Fruit fly (Drosophila melanogaster) whole organism, embryonic: Measurements from ENCODE around the gene CG34180.

Experiments
- Ada2b ChIP-seq: fragments of 200-800 bp; sonication (Bioruptor generic); IDR thresholded peaks from 2 replicates; pipeline ENCODE4 v1.3.6; 2022; ENCODE audit warnings: missing biosample characterization, missing genetic modification characterization
- Bdp1 ChIP-seq: fragments of 200-800 bp; sonication (Bioruptor generic); optimal IDR thresholded peaks from 3 replicates; lab custom pipeline; 2016; ENCODE audit warnings: missing biosample characterization, missing genetic modification characterization
- CG10274 ChIP-seq: fragments of 200-800 bp; sonication (Bioruptor generic); optimal IDR thresholded peaks from 3 replicates; lab custom pipeline; 2017; ENCODE audit warnings: missing biosample characterization, mild to moderate bottlenecking, missing genetic modification characterization
- CG10543 ChIP-seq: fragments of 200-800 bp; sonication (Bioruptor generic); optimal IDR thresholded peaks from 3 replicates; lab custom pipeline; 2017; ENCODE audit warnings: missing biosample characterization, mild to moderate bottlenecking, missing genetic modification characterization, moderate library complexity
- CG12744 ChIP-seq: fragments of 200-800 bp; sonication (Bioruptor generic); optimal IDR thresholded peaks from 2 replicates; lab custom pipeline; 2016; ENCODE audit warnings: missing biosample characterization, missing genetic modification characterization
- CG1602 ChIP-seq: fragments of 200-800 bp; sonication (Bioruptor generic); optimal IDR thresholded peaks from 3 replicates; lab custom pipeline; 2016; ENCODE audit warnings: missing biosample characterization, missing genetic modification characterization
- CG16815 ChIP-seq: fragments of 200-800 bp; sonication (Bioruptor generic); optimal IDR thresholded peaks from 3 replicates; lab custom pipeline; 2017; ENCODE audit warnings: missing biosample characterization, mild to moderate bottlenecking, missing genetic modification characterization
- CG2889 ChIP-seq: fragments of 200-800 bp; sonication (Bioruptor generic); IDR thresholded peaks from 3 replicates; pipeline ENCODE4 v1.3.6; 2022; ENCODE audit warnings: missing biosample characterization, missing genetic modification characterization
- CG32772 ChIP-seq: fragments of 200-800 bp; sonication (Bioruptor generic); IDR thresholded peaks from 2 replicates; pipeline ENCODE4 v1.3.6; 2022; ENCODE audit warnings: missing biosample characterization, missing genetic modification characterization
- CG4617 ChIP-seq: fragments of 200-800 bp; sonication (Bioruptor generic); optimal IDR thresholded peaks from 3 replicates; lab custom pipeline; 2016; ENCODE audit warnings: missing biosample characterization, missing genetic modification characterization, borderline replicate concordance
- CG7786 ChIP-seq: fragments of 200-800 bp; sonication (Bioruptor generic); optimal IDR thresholded peaks from 2 replicates; lab custom pipeline; 2016; ENCODE audit warnings: missing biosample characterization, missing genetic modification characterization
- CG7928 ChIP-seq: fragments of 200-800 bp; sonication (Bioruptor generic); optimal IDR thresholded peaks from 2 replicates; lab custom pipeline; 2017; ENCODE audit warnings: missing biosample characterization, mild to moderate bottlenecking, missing genetic modification characterization
- CG7987 ChIP-seq: fragments of 200-800 bp; sonication (Bioruptor generic); optimal IDR thresholded peaks from 2 replicates; lab custom pipeline; 2018; ENCODE audit warnings: missing biosample characterization, mild to moderate bottlenecking, missing genetic modification characterization, moderate library complexity
- CG8359 ChIP-seq: fragments of 200-800 bp; sonication (Bioruptor generic); optimal IDR thresholded peaks from 2 replicates; lab custom pipeline; 2017; ENCODE audit warnings: missing biosample characterization, mild to moderate bottlenecking, missing genetic modification characterization, borderline replicate concordance
- CG9876 ChIP-seq: fragments of 200-800 bp; sonication (Bioruptor generic); optimal IDR thresholded peaks from 2 replicates; lab custom pipeline; 2016; ENCODE audit warnings: missing biosample characterization, missing genetic modification characterization
- Camta ChIP-seq: fragments of 200-800 bp; sonication (Bioruptor generic); optimal IDR thresholded peaks from 2 replicates; lab custom pipeline; 2016; ENCODE audit warnings: missing biosample characterization, missing genetic modification characterization
- Dip3 ChIP-seq: fragments of 200-800 bp; sonication (Bioruptor generic); optimal IDR thresholded peaks from 3 replicates; lab custom pipeline; 2016; ENCODE audit warnings: missing biosample characterization, missing genetic modification characterization
- Dref ChIP-seq: fragments of 200-800 bp; sonication (Bioruptor generic); IDR thresholded peaks from 2 replicates; pipeline ENCODE4 v1.3.6; 2022; ENCODE audit warnings: missing biosample characterization, missing genetic modification characterization
- Ets97D ChIP-seq: fragments of 200-800 bp; sonication (Bioruptor generic); optimal IDR thresholded peaks from 3 replicates; lab custom pipeline; 2016; ENCODE audit warnings: missing biosample characterization, missing genetic modification characterization
- HLH4C ChIP-seq: fragments of 200-800 bp; sonication (Bioruptor generic); IDR thresholded peaks from 3 replicates; pipeline ENCODE4 v1.3.6; 2022; ENCODE audit warnings: missing biosample characterization, missing genetic modification characterization; ENCODE audit not compliant: partially characterized antibody
- HLH54F ChIP-seq: fragments of 200-800 bp; sonication (Bioruptor generic); optimal IDR thresholded peaks from 3 replicates; lab custom pipeline; 2016; ENCODE audit warnings: missing biosample characterization, missing genetic modification characterization
- HLHmδ ChIP-seq: fragments of 200-800 bp; sonication (Bioruptor generic); optimal IDR thresholded peaks from 2 replicates; lab custom pipeline; 2018; ENCODE audit warnings: missing biosample characterization, mild to moderate bottlenecking, missing genetic modification characterization, moderate library complexity
- Med ChIP-seq: fragments of 200-800 bp; sonication (Bioruptor generic); peaks from one replicate; lab custom pipeline; 2016; ENCODE audit warnings: missing biosample characterization, missing genetic modification characterization, mild to moderate bottlenecking, inconsistent platforms, moderate library complexity
- Rfx ChIP-seq: fragments of 200-800 bp; sonication (Bioruptor generic); IDR thresholded peaks from 2 replicates; pipeline ENCODE4 v1.3.6; 2022; ENCODE audit warnings: missing biosample characterization, missing genetic modification characterization
- Sox102F ChIP-seq: fragments of 200-800 bp; sonication (Bioruptor generic); optimal IDR thresholded peaks from 2 replicates; lab custom pipeline; 2018; ENCODE audit warnings: missing biosample characterization, mild to moderate bottlenecking, missing genetic modification characterization, moderate library complexity
- bab2 ChIP-seq: fragments of 200-800 bp; sonication (Bioruptor generic); optimal IDR thresholded peaks from 2 replicates; lab custom pipeline; 2016; ENCODE audit warnings: missing biosample characterization, missing genetic modification characterization
- bowl ChIP-seq: fragments of 200-800 bp; sonication (Bioruptor generic); IDR thresholded peaks from 2 replicates; pipeline ENCODE4 v1.3.6; 2022; ENCODE audit warnings: missing biosample characterization, missing genetic modification characterization
- btn ChIP-seq: fragments of 200-800 bp; sonication (Bioruptor generic); optimal IDR thresholded peaks from 2 replicates; lab custom pipeline; 2016; ENCODE audit warnings: missing biosample characterization, missing genetic modification characterization
- cg ChIP-seq: fragments of 200-800 bp; sonication (Bioruptor generic); optimal IDR thresholded peaks from 3 replicates; lab custom pipeline; 2019; ENCODE audit warnings: missing biosample characterization, mild to moderate bottlenecking, missing genetic modification characterization, moderate library complexity
- ci ChIP-seq: fragments of 200-800 bp; sonication (Bioruptor generic); IDR thresholded peaks from 3 replicates; pipeline ENCODE4 v1.3.6; 2022; ENCODE audit warnings: missing biosample characterization, missing genetic modification characterization
- cwo ChIP-seq: fragments of 200-800 bp; sonication (Bioruptor generic); optimal IDR thresholded peaks from 3 replicates; lab custom pipeline; 2017; ENCODE audit warnings: missing biosample characterization, missing genetic modification characterization, mild to moderate bottlenecking, moderate library complexity, missing genetic modification reagents
- dysf ChIP-seq: fragments of 200-800 bp; sonication (Bioruptor generic); IDR thresholded peaks from 3 replicates; pipeline ENCODE4 v1.3.6; 2022; ENCODE audit warnings: missing biosample characterization, missing genetic modification characterization
- emc ChIP-seq: fragments of 200-800 bp; sonication (Bioruptor generic); optimal IDR thresholded peaks from 2 replicates; lab custom pipeline; 2016; ENCODE audit warnings: missing biosample characterization, missing genetic modification characterization
- eve ChIP-seq, 2 experiments: fragments of >200 bp; optimal IDR thresholded peaks; 2 replicates each; lab custom pipeline; 2017; ENCODE audit warnings: missing biosample characterization in 2 of 2, missing genetic modification characterization in 2 of 2
- fd64A ChIP-seq: fragments of 200-800 bp; sonication (Bioruptor generic); optimal IDR thresholded peaks from 3 replicates; lab custom pipeline; 2018; ENCODE audit warnings: missing biosample characterization, mild to moderate bottlenecking, missing genetic modification characterization
- fru ChIP-seq: fragments of >200 bp; optimal IDR thresholded peaks from 2 replicates; lab custom pipeline; 2017
- hkb ChIP-seq, 2 experiments: fragments of 200-800 bp in 1 of 2; fragments of >200 bp in 1 of 2; sonication (Bioruptor generic) in 1 of 2; IDR thresholded peaks in 1 of 2; optimal IDR thresholded peaks in 1 of 2; 2 replicates each; pipeline versions ENCODE4 v1.3.6 to Lab custom; 2017 to 2022; ENCODE audit warnings: missing biosample characterization in 1 of 2, missing genetic modification characterization in 1 of 2
- kni ChIP-seq: fragments of 200-800 bp; sonication (Bioruptor generic); optimal IDR thresholded peaks from 3 replicates; lab custom pipeline; 2017; ENCODE audit warnings: mild to moderate bottlenecking, missing biosample characterization, missing genetic modification reagents, missing genetic modification characterization
- knrl ChIP-seq: fragments of 200-800 bp; sonication (Bioruptor generic); IDR thresholded peaks from 3 replicates; pipeline ENCODE4 v1.3.6; 2022; ENCODE audit warnings: missing biosample characterization, missing genetic modification characterization; ENCODE audit not compliant: partially characterized antibody
- nom ChIP-seq: fragments of 200-800 bp; sonication (Bioruptor generic); optimal IDR thresholded peaks from 2 replicates; lab custom pipeline; 2017; ENCODE audit warnings: missing biosample characterization, missing genetic modification characterization, mild to moderate bottlenecking, moderate library complexity, missing genetic modification reagents
- otp ChIP-seq: fragments of 200-800 bp; sonication (Bioruptor generic); IDR thresholded peaks from 3 replicates; pipeline ENCODE4, ENCODE4 v1.3.6; 2022; ENCODE audit warnings: missing biosample characterization, missing genetic modification characterization
- p53 ChIP-seq: fragments of 200-800 bp; sonication (Bioruptor generic); optimal IDR thresholded peaks from 2 replicates; lab custom pipeline; 2016; ENCODE audit warnings: missing biosample characterization, missing genetic modification characterization
- peb ChIP-seq: fragments of 200-800 bp; sonication (Bioruptor generic); IDR thresholded peaks from 2 replicates; pipeline ENCODE4 v1.3.6; 2022; ENCODE audit warnings: missing biosample characterization, missing genetic modification characterization
- ranshi ChIP-seq: fragments of 200-800 bp; sonication (Bioruptor generic); IDR thresholded peaks from 2 replicates; pipeline ENCODE4 v1.3.6; 2022; ENCODE audit warnings: missing biosample characterization, missing genetic modification characterization
- seq ChIP-seq: fragments of 200-800 bp; sonication (Bioruptor generic); IDR thresholded peaks from 2 replicates; pipeline ENCODE4 v1.3.6; 2022; ENCODE audit warnings: missing biosample characterization, missing genetic modification characterization
- sqz ChIP-seq: fragments of 200-800 bp; sonication (Bioruptor generic); optimal IDR thresholded peaks from 3 replicates; lab custom pipeline; 2018; ENCODE audit warnings: missing biosample characterization, mild to moderate bottlenecking, missing genetic modification characterization
- ssp ChIP-seq: fragments of 200-800 bp; sonication (Bioruptor generic); IDR thresholded peaks from 2 replicates; pipeline ENCODE4 v1.3.6; 2022; ENCODE audit warnings: missing biosample characterization, missing genetic modification characterization
- sug ChIP-seq: fragments of 200-800 bp; optimal IDR thresholded peaks from 2 replicates; lab custom pipeline; 2019; ENCODE audit warnings: missing biosample characterization, mild to moderate bottlenecking, missing genetic modification characterization, moderate library complexity
- trh ChIP-seq: fragments of 200-800 bp; sonication (Bioruptor generic); optimal IDR thresholded peaks from 2 replicates; lab custom pipeline; 2016; ENCODE audit warnings: missing biosample characterization, missing genetic modification characterization
- tx ChIP-seq: fragments of 200-800 bp; sonication (Bioruptor generic); optimal IDR thresholded peaks from 2 replicates; lab custom pipeline; 2016; ENCODE audit warnings: missing biosample characterization, missing genetic modification characterization
- z ChIP-seq: fragments of 200-800 bp; sonication (Bioruptor generic); IDR thresholded peaks from 3 replicates; pipeline ENCODE4 v1.3.6; 2022; ENCODE audit warnings: missing biosample characterization, missing genetic modification characterization

CG34180 gene

DNA sequence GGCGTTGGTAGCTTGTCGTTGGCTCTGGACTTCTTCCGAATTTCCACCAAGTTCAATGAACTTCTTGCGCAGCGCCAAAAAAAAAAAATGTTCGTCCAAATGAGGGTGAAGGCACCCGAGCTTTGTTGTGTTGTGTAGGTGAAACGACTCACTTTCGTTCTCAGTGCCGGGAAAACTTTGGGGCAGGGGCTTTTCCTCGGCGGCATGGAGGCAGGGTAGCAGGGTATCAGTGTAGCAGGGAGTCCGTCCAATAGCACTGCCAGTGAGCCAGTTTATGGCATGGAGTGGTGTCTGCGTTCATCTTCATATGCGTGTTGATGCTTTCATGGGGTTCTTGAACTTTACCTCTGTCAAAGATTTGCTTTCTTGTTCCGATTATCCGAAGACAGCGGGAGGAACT, 14.0 kb downstream of the CG34180 start (continued):
- TF ChIP-seq Ada2b (no peak), CG1602 (GFP tag; lab: Kevin White, UChicago) (no peak), cg (GFP tag; lab: Kevin White, UChicago) (peak; percentile 2), knrl (GFP tag; lab: Robert Waterston, UW) (no peak), btn (GFP tag; lab: Kevin White, UChicago) (no peak), sug (tag; lab: Kevin White, UChicago) (no peak), z (GFP tag; lab: Robert Waterston, UW) (peak; percentile 79), sqz (peak; percentile 72), Camta (GFP tag; lab: Kevin White, UChicago) (no peak), Sox102F (no peak), hkb (optimal IDR thresholded peaks at IDR 0.05; lab: Kevin White, UChicago) (no peak), hkb (GFP tag; IDR thresholded peaks at IDR 0.05; lab: Robert Waterston, UW) (0 out of 2 replicates have a peak, but pooled peaks have one; percentile 21), Rfx (GFP tag; lab: Robert Waterston, UW) (no peak), Bdp1 (GFP tag; lab: Kevin White, UChicago) (no peak), trh (no peak), Med (peak; percentile 60), bab2 (GFP tag; lab: Kevin White, UChicago) (no peak), ssp (GFP tag; lab: Robert Waterston, UW) (no peak), tx (no peak), fd64A (peak; percentile 8), CG7786 (GFP tag; lab: Kevin White, UChicago) (no peak), CG10274 (GFP tag; lab: Kevin White, UChicago) (peak; percentile 34), bowl (GFP tag; lab: Robert Waterston, UW) (0 out of 2 replicates have a peak, but pooled peaks have one; percentile 27), CG12744 (GFP tag; lab: Kevin White, UChicago) (no peak), eve (GFP tag; optimal IDR thresholded peaks at IDR 0.05; lab: Kevin White, UChicago) (no peak), fru (lab: Kevin White, UChicago) (no peak), HLH4C (GFP tag; lab: Robert Waterston, UW) (no peak), CG9876 (GFP tag; lab: Kevin White, UChicago) (no peak), Ets97D (GFP tag; lab: Kevin White, UChicago) (no peak), CG32772 (peak; percentile 46; the same call in 1 of the 2 replicates), HLHmδ (GFP tag; lab: Kevin White, UChicago) (peak; percentile 20), ranshi (GFP tag; lab: Robert Waterston, UW) (no peak), CG8359 (no peak), ci (GFP tag; lab: Robert Waterston, UW) (peak; percentile 68), kni (GFP tag; lab: Kevin White, UChicago) (peak; percentile 52), nom (GFP tag; lab: Kevin White, UChicago) (no peak), CG4617 (no peak), emc (GFP tag; lab: Kevin White, UChicago) (no peak), CG7987 (GFP tag; lab: Kevin White, UChicago) (no peak), cwo (GFP tag; lab: Kevin White, UChicago) (no peak), HLH54F (GFP tag; lab: Kevin White, UChicago) (no peak), CG2889 (0 out of 3 replicates have a peak, but pooled peaks have one; percentile 19), dysf (GFP tag; lab: Robert Waterston, UW) (no peak), seq (GFP tag; lab: Robert Waterston, UW) (peak; percentile 35; the same call in 1 of the 2 replicates), peb (GFP tag; lab: Robert Waterston, UW) (0 out of 2 replicates have a peak, but pooled peaks have one; percentile 10), CG10543 (GFP tag; lab: Kevin White, UChicago) (peak; percentile 39), Dip3 (GFP tag; lab: Kevin White, UChicago) (no peak), p53 (GFP tag; lab: Kevin White, UChicago) (no peak), CG16815 (no peak), Dref (GFP tag; lab: Robert Waterston, UW) (no peak), otp (GFP tag; lab: Robert Waterston, UW) (no peak), CG7928 (GFP tag; lab: Kevin White, UChicago) (no peak)
